Fruit fly (Drosophila melanogaster): Measurements from ENCODE around the gene cdm.

The cdm gene

dm6 chr3R:18164052-18164722 lies 19.1 kb downstream of the cdm start, which contains the start of the genes CG7218 and Cbp20 (continued):
- peak; percentile 70 for TF ChIP-seq zfh2 (GFP tag; optimal IDR thresholded peaks at IDR 0.05)
- TF ChIP-seq ind (GFP tag; optimal IDR thresholded peaks at IDR 0.05) = peak; percentile 78
- peak; percentile 90 for TF ChIP-seq CG11456 (GFP tag; IDR thresholded peaks at IDR 0.05)
- no peak for TF ChIP-seq Vsx1 (GFP tag; optimal IDR thresholded peaks at IDR 0.05)
- no peak for TF ChIP-seq jing (GFP tag; optimal IDR thresholded peaks at IDR 0.05)
- peak; percentile 82 for TF ChIP-seq vvl (GFP tag; IDR thresholded peaks at IDR 0.05)
- no peak; the same call in 2 of the 3 replicates for TF ChIP-seq gce (GFP tag; IDR thresholded peaks at IDR 0.05)
- TF ChIP-seq fd64A (GFP tag; optimal IDR thresholded peaks at IDR 0.05) = no peak
- TF ChIP-seq tgo (GFP tag; IDR thresholded peaks at IDR 0.05) = peak; percentile 62
- 0 out of 3 replicates have a peak, but pooled peaks have one; percentile 5 for TF ChIP-seq C15 (GFP tag; IDR thresholded peaks at IDR 0.05)
- TF ChIP-seq HmgD (GFP tag; optimal IDR thresholded peaks at IDR 0.05) = peak; percentile 31
- TF ChIP-seq sug (tag; optimal IDR thresholded peaks at IDR 0.05) = peak; percentile 76
- no peak for TF ChIP-seq Kr (GFP tag; optimal IDR thresholded peaks at IDR 0.05)
- peak; percentile 49 for TF ChIP-seq CG15696 (tag; optimal IDR thresholded peaks at IDR 0.05)
- peak; percentile 36 for TF ChIP-seq jumu (GFP tag; optimal IDR thresholded peaks at IDR 0.05)
- peak; percentile 71 for TF ChIP-seq CG4424 (GFP tag; optimal IDR thresholded peaks at IDR 0.05)
- peak; percentile 52 for TF ChIP-seq dmrt99B (tag; optimal IDR thresholded peaks at IDR 0.05)
- TF ChIP-seq CG17612 (GFP tag; IDR thresholded peaks at IDR 0.05) = peak; percentile 52; the same call in 1 of the 2 replicates
- TF ChIP-seq tll (GFP tag; optimal IDR thresholded peaks at IDR 0.05) = peak in 1 of 2 experiments; percentile 47
- TF ChIP-seq CG9817 (tag; optimal IDR thresholded peaks at IDR 0.05) = peak; percentile 69
- TF ChIP-seq Side (GFP tag; optimal IDR thresholded peaks at IDR 0.05) = no peak
- peak; percentile 54 for TF ChIP-seq CG14050 (GFP tag; IDR thresholded peaks at IDR 0.05)
- TF ChIP-seq Atf-2 (GFP tag; optimal IDR thresholded peaks at IDR 0.05) = peak; percentile 8
- TF ChIP-seq disco-r (GFP tag; optimal IDR thresholded peaks at IDR 0.05) = no peak
- TF ChIP-seq CG6272 (GFP tag; IDR thresholded peaks at IDR 0.05) = peak; percentile 66
- peak; percentile 91 for TF ChIP-seq Gug (GFP tag; IDR thresholded peaks at IDR 0.05)
- TF ChIP-seq pb (GFP tag; optimal IDR thresholded peaks at IDR 0.05) = no peak
- TF ChIP-seq CG17359 (tag; optimal IDR thresholded peaks at IDR 0.05) = peak; percentile 64
- peak; percentile 65 for TF ChIP-seq HmgZ (tag; optimal IDR thresholded peaks at IDR 0.05)
- peak; percentile 35 for TF ChIP-seq Sox100B (GFP tag; optimal IDR thresholded peaks at IDR 0.05)
- TF ChIP-seq tio (GFP tag; optimal IDR thresholded peaks at IDR 0.05) = no peak
- TF ChIP-seq CG2875 (GFP tag; optimal IDR thresholded peaks at IDR 0.05) = no peak
- TF ChIP-seq NC2β (GFP tag; optimal IDR thresholded peaks at IDR 0.05) = peak; percentile 49
- TF ChIP-seq CG15073 (GFP tag; optimal IDR thresholded peaks at IDR 0.05) = no peak
- TF ChIP-seq pita (GFP tag; optimal IDR thresholded peaks at IDR 0.05) = no peak
- TF ChIP-seq CG12104 (GFP tag; optimal IDR thresholded peaks at IDR 0.05) = no peak
- peak; percentile 43 for TF ChIP-seq tup (GFP tag; optimal IDR thresholded peaks at IDR 0.05)
- peak; percentile 96 for TF ChIP-seq Dll (GFP tag; IDR thresholded peaks at IDR 0.05; ENCODE audit: partially characterized antibody)
- TF ChIP-seq Hsf (GFP tag; optimal IDR thresholded peaks at IDR 0.05) = peak; percentile 69
- TF ChIP-seq sr (GFP tag; IDR thresholded peaks at IDR 0.05) = no peak
- TF ChIP-seq CG17361 (GFP tag; IDR thresholded peaks at IDR 0.05) = peak; percentile 80
- TF ChIP-seq oc (tag; optimal IDR thresholded peaks at IDR 0.05) = no peak
- peak; percentile 83 for TF ChIP-seq trem (tag; optimal IDR thresholded peaks at IDR 0.05)
- TF ChIP-seq caup (GFP tag; optimal IDR thresholded peaks at IDR 0.05; ENCODE audit: severe bottlenecking) = peak; percentile 63
- TF ChIP-seq Ptx1 (GFP tag; IDR thresholded peaks at IDR 0.05) = peak; percentile 83
- TF ChIP-seq Hey (tag; optimal IDR thresholded peaks at IDR 0.05) = no peak
- 0 out of 2 replicates have a peak, but pooled peaks have one; percentile 33 for TF ChIP-seq CG10321 (GFP tag; IDR thresholded peaks at IDR 0.05)
- peak; percentile 41 for TF ChIP-seq CG18011 (GFP tag; optimal IDR thresholded peaks at IDR 0.05)
- TF ChIP-seq zf30C (GFP tag; optimal IDR thresholded peaks at IDR 0.05) = no peak
- TF ChIP-seq CG18619 (GFP tag; optimal IDR thresholded peaks at IDR 0.05) = peak; percentile 50
